Worm (Caenorhabditis elegans): ENCODE data around the gene C05G5.5.

Gene C05G5.5

DNA sequence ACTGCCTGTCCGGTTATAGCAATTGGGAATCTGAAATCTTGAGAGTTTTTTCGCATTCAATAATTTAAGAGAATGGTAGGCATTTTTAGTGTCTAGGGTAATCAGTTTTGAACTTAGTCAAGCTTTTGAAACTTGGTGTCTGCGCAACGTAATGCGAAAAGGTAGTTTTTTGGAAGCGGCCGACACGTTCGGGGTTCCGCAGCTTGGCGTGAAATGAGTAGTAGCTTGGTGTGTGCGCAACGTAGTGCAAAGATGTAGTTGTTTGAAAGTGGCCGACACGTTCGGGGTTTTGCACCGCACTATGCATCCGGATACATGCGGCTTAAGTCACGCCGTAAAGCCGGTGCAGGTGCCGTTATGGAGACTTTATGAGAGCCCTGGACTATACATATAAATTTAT, 24.7 kb downstream of the C05G5.5 start:
- TF ChIP-seq jun-1 (tag; optimal IDR thresholded peaks at IDR 0.05) (no peak), nhr-67 (tag; optimal IDR thresholded peaks at IDR 0.05) (no peak), pha-4 (tag; optimal IDR thresholded peaks at IDR 0.05) (no peak), ZK546.5 (tag; optimal IDR thresholded peaks at IDR 0.05) (no peak), fkh-10 (GFP tag; optimal IDR thresholded peaks at IDR 0.05) (no peak), nhr-12 (tag; optimal IDR thresholded peaks at IDR 0.05) (no peak), lsy-12 (tag; optimal IDR thresholded peaks at IDR 0.05) (no peak), elt-1 (tag; optimal IDR thresholded peaks at IDR 0.05) (no peak), tbx-2 (tag; optimal IDR thresholded peaks at IDR 0.05) (no peak), mml-1 (tag; optimal IDR thresholded peaks at IDR 0.05) (no peak)

DNA sequence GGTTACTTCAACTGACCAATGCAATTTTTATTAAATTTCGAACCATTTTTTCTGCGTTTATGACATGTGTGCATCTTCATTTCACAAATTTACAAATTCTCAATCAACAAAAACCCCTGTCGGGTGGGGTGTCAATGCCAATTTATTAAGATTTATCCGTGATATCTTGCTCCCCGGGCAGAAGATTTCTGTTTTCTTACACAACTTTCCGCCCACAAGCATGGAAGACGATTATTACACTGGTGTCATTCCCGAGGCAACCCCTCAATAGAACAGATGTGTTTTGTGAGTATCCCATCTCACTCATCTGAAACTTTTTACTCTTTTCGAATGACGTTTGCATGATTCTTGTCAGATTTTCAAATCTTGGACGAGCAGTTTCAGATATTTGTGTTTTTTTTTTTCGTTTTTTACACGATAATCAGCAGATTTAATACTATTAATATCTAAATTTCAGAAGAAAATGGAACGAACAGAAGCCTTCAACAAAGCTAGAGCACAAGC, 29.0 kb downstream of the C05G5.5 start, which contains the start of gene F33C8.4:
TSS of gene F33C8.4 (plus strand) at position 454 of the 504 bp plus-strand sequence.
- no peak for TF ChIP-seq ceh-9 (tag; optimal IDR thresholded peaks at IDR 0.05)
- TF ChIP-seq nhr-77 (tag; optimal IDR thresholded peaks at IDR 0.05), result no peak
- TF ChIP-seq egl-27 (tag; optimal IDR thresholded peaks at IDR 0.05), result no peak
- no peak for TF ChIP-seq egl-5 (tag; optimal IDR thresholded peaks at IDR 0.05)
- no peak for TF ChIP-seq zag-1 (tag; optimal IDR thresholded peaks at IDR 0.05)
- no peak for TF ChIP-seq tbx-2 (tag; optimal IDR thresholded peaks at IDR 0.05)
- TF ChIP-seq unc-62 (GFP tag; optimal IDR thresholded peaks at IDR 0.05), result no peak
- no peak for TF ChIP-seq ZK546.5 (tag; optimal IDR thresholded peaks at IDR 0.05)
- TF ChIP-seq ztf-11 (tag; optimal IDR thresholded peaks at IDR 0.05), result no peak
- TF ChIP-seq ceh-82 (tag; optimal IDR thresholded peaks at IDR 0.05), result no peak
- TF ChIP-seq fkh-10 (GFP tag; optimal IDR thresholded peaks at IDR 0.05), result no peak
- no peak for TF ChIP-seq skn-1 (tag; optimal IDR thresholded peaks at IDR 0.05)
- no peak for TF ChIP-seq ceh-16 (tag; optimal IDR thresholded peaks at IDR 0.05)
- TF ChIP-seq ztf-4 (tag; optimal IDR thresholded peaks at IDR 0.05), result no peak
- TF ChIP-seq mml-1 (tag; optimal IDR thresholded peaks at IDR 0.05), result no peak
- no peak for TF ChIP-seq lsy-12 (tag; optimal IDR thresholded peaks at IDR 0.05)
- no peak for TF ChIP-seq nhr-43 (tag; optimal IDR thresholded peaks at IDR 0.05; ENCODE audit: poor library complexity, severe bottlenecking)

DNA sequence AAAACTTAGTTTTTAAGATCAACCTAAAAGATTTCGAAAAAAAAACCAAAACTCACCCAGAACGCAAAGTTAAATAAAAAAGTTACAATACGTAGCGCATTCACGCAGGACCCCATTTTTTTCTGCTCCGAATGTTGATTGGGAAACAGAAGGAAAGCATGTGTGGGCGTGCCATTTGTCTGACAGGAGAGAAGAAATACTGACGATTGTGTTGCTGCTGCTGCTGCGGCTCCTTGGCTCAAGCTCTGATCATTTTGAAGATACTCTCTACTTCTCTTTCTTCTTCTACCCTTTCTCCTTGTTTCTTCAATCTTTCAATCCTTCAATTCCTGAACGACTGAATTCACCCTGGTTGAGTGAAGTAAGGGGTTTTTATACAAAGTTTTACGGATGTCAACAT, 31.6 kb downstream of the C05G5.5 start, which contains the start of gene tsp-8:
TSS of gene tsp-8 (minus strand) at position 185 of the 400 bp plus-strand sequence.
- no peak for TF ChIP-seq mdl-1 (tag; optimal IDR thresholded peaks at IDR 0.05)
- TF ChIP-seq ceh-82 (tag; optimal IDR thresholded peaks at IDR 0.05), result no peak
- TF ChIP-seq pha-4 (tag; optimal IDR thresholded peaks at IDR 0.05), result no peak
- TF ChIP-seq aly-2 (tag; optimal IDR thresholded peaks at IDR 0.05), result no peak
- TF ChIP-seq hmg-11 (tag; optimal IDR thresholded peaks at IDR 0.05), result no peak

DNA sequence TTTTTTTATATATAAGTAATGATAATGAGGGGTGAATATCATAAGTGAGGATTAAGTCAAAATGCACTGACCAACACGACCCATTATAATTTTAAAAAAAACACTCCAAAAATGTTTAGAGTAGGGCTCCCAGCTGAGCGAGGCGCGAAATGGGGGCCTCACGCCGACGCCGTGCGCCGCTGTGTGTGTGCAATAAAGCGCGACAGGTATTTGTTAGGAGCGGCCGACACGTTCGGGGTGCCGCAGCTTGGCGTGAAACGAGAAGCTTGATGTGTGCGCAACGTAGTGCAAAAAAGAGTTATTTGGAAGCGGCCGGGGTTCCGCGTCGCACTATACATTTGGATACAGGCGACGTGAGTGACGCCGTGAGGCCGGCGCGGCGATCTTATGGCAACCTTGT, 36.0 kb downstream of the C05G5.5 start:
- TF ChIP-seq unc-62 (GFP tag; optimal IDR thresholded peaks at IDR 0.05), result no peak
- no peak for TF ChIP-seq ztf-11 (tag; optimal IDR thresholded peaks at IDR 0.05)
- no peak for TF ChIP-seq ZK546.5 (tag; optimal IDR thresholded peaks at IDR 0.05)
- no peak for TF ChIP-seq eor-1 (tag; optimal IDR thresholded peaks at IDR 0.05)
- no peak for TF ChIP-seq nhr-28 (tag; optimal IDR thresholded peaks at IDR 0.05)
- TF ChIP-seq fkh-2 (tag; optimal IDR thresholded peaks at IDR 0.05), result no peak
- TF ChIP-seq pqm-1 (tag; optimal IDR thresholded peaks at IDR 0.05), result no peak
- no peak for TF ChIP-seq nhr-77 (tag; optimal IDR thresholded peaks at IDR 0.05)

DNA sequence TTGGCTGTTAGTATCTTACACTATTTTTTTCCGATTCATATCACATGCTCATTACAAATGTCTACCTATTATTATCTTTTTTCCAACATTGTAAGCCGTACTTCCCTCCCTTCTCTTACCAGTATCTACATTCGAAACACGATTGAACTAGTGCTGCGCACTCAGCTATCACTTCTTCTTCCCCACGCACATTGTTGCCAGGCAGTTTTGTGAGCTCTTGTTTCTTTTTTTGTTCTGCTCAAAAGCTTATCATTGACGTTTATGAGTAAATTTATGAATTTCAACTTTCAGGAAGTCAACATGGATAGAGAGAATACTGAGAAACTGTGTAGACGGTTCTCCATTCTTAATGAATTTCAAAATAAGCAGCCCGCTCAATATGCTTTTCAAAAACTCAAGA, 39.8 kb downstream of the C05G5.5 start, which contains the start of gene F33C8.2:
TSS of gene F33C8.2 (plus strand) at position 301 of the 400 bp plus-strand sequence.
- TF ChIP-seq mdl-1 (tag; optimal IDR thresholded peaks at IDR 0.05), result no peak
- TF ChIP-seq sea-2 (GFP tag; optimal IDR thresholded peaks at IDR 0.05), result no peak
- TF ChIP-seq aly-2 (tag; optimal IDR thresholded peaks at IDR 0.05), result no peak
- no peak for TF ChIP-seq nhr-25 (tag; optimal IDR thresholded peaks at IDR 0.05)
- no peak for TF ChIP-seq ceh-16 (tag; optimal IDR thresholded peaks at IDR 0.05)
- no peak for TF ChIP-seq ztf-4 (tag; optimal IDR thresholded peaks at IDR 0.05)
- TF ChIP-seq ZK546.5 (tag; optimal IDR thresholded peaks at IDR 0.05), result no peak
- no peak for TF ChIP-seq nhr-43 (tag; optimal IDR thresholded peaks at IDR 0.05; ENCODE audit: poor library complexity, severe bottlenecking)
- TF ChIP-seq daf-12 (tag; optimal IDR thresholded peaks at IDR 0.05), result no peak
- no peak for TF ChIP-seq ztf-11 (tag; optimal IDR thresholded peaks at IDR 0.05)

DNA sequence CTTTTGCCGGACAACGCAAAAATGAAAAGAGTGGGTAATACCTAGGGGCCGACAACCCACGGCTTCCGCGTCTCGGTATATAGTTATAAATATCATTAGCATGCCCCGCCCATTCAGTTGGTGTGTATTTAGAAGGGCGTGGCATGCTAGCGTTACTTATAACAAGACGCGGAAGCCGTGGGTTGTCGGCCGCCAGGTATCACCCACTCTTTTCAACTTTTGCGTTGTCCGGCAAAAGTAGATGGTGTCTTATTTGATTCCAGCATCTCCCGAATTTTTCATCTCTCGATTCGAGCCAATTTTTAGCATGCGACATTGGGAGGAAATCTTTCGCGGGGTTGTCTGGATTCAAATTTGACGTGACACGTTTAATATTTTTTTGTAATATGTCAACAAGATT, 43.1 kb downstream of the C05G5.5 start:
- TF ChIP-seq ceh-82 (tag; optimal IDR thresholded peaks at IDR 0.05) (no peak), ceh-9 (tag; optimal IDR thresholded peaks at IDR 0.05) (no peak), ama-1 (optimal IDR thresholded peaks at IDR 0.05) (no peak), unc-39 (tag; optimal IDR thresholded peaks at IDR 0.05) (no peak), ceh-28 (tag; optimal IDR thresholded peaks at IDR 0.05) (no peak)
